In the genomic region with DNA sequence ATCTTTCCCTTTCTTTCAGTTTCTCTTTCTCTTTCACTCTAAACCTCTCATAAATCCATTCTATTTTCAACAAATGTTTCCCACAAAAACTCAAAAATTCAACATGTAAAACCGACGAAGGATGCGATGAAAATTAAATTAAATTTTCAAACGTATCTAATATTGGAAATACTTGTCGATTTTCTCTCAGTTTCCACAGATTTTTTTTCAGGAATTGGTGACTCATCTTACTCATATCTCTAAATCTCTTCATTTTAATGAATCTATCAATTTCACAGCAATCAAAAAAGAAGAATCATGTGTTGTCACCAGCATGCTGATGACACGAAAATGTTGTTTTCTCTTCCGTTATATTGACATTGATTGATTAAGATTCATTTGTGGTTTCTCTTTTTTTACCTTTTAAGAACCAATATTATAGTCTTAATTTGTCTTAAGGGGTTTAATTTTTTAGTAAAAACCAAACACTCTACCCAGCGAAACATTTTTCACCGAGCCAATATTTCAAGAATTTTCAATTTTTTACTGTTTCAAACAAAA, we compare ENCODE assay signal across 5 worm cellular contexts.
TF ChIP-seq lines count a peak whose summit lies in the region.

No protein-coding gene starts in this region.

TF ChIP-seq in whole organism, L1 larva, 84 proteins besides CTCF, POLR2A, EP300 and RAD21 (continues in another document):
- TF ChIP-seq fos-1 (tag; optimal IDR thresholded peaks at IDR 0.05; lab: Kevin White, UChicago) = peak; percentile 3
- no peak for TF ChIP-seq tlp-1 (tag; optimal IDR thresholded peaks at IDR 0.05; lab: Kevin White, UChicago)
- TF ChIP-seq nhr-71 (tag; optimal IDR thresholded peaks at IDR 0.05; lab: Kevin White, UChicago) = peak; percentile 38
- no peak for TF ChIP-seq egl-27 (tag; optimal IDR thresholded peaks at IDR 0.05; lab: Kevin White, UChicago)
- no peak for TF ChIP-seq egl-13 (tag; optimal IDR thresholded peaks at IDR 0.05; lab: Kevin White, UChicago)
- no peak for TF ChIP-seq ceh-90 (tag; optimal IDR thresholded peaks at IDR 0.05; lab: Kevin White, UChicago)
- no peak for TF ChIP-seq jun-1 (tag; optimal IDR thresholded peaks at IDR 0.05; lab: Kevin White, UChicago)
- no peak for TF ChIP-seq vab-15 (tag; optimal IDR thresholded peaks at IDR 0.05; lab: Kevin White, UChicago)
- TF ChIP-seq lin-35 (GFP tag; optimal IDR thresholded peaks at IDR 0.05; lab: Kevin White, UChicago) = peak in 1 of 2 experiments; percentile 23
- TF ChIP-seq efl-1 (optimal IDR thresholded peaks at IDR 0.05; lab: Kevin White, UChicago) = no peak
- peak in 1 of 2 experiments; percentile 60 for TF ChIP-seq efl-1 (GFP tag; optimal IDR thresholded peaks at IDR 0.05 in 1 of 2; lab: Kevin White, UChicago)
- TF ChIP-seq blmp-1 (tag; optimal IDR thresholded peaks at IDR 0.05; lab: Kevin White, UChicago) = peak; percentile 61
- no peak for TF ChIP-seq sox-4 (tag; optimal IDR thresholded peaks at IDR 0.05; lab: Kevin White, UChicago)
- peak; percentile 71 for TF ChIP-seq lin-14 (GFP tag; optimal IDR thresholded peaks at IDR 0.05; lab: Kevin White, UChicago)
- no peak for TF ChIP-seq sup-37 (GFP tag; optimal IDR thresholded peaks at IDR 0.05; lab: Kevin White, UChicago)
- TF ChIP-seq nhr-85 (tag; lab: Kevin White, UChicago) = peak; percentile 72
- no peak for TF ChIP-seq C04F5.9 (tag; optimal IDR thresholded peaks at IDR 0.05; lab: Kevin White, UChicago)
- TF ChIP-seq grh-1 (GFP tag; IDR thresholded peaks at IDR 0.05; lab: Robert Waterston, UW) = no peak

TF ChIP-seq in whole organism, L2 larva, 48 proteins besides CTCF, POLR2A, EP300 and RAD21:
- TF ChIP-seq mab-5 (tag; optimal IDR thresholded peaks at IDR 0.05; lab: Kevin White, UChicago) (peak; percentile 2), unc-55 (GFP tag; optimal IDR thresholded peaks at IDR 0.05; lab: Kevin White, UChicago) (no peak), sma-9 (GFP tag; optimal IDR thresholded peaks at IDR 0.05; lab: Kevin White, UChicago) (peak; percentile 21), sma-9 (tag; optimal IDR thresholded peaks at IDR 0.05; lab: Kevin White, UChicago) (no peak), aly-2 (tag; optimal IDR thresholded peaks at IDR 0.05; lab: Kevin White, UChicago) (no peak), fos-1 (tag; optimal IDR thresholded peaks at IDR 0.05; lab: Kevin White, UChicago) (peak; percentile 18)

TF ChIP-seq in whole organism, L4 larva, 104 proteins besides CTCF, POLR2A, EP300 and RAD21:
- TF ChIP-seq R02D3.7 (tag; optimal IDR thresholded peaks at IDR 0.05; lab: Kevin White, UChicago) = no peak
- peak; percentile 3 for TF ChIP-seq nhr-28 (tag; optimal IDR thresholded peaks at IDR 0.05; lab: Kevin White, UChicago)
- no peak for TF ChIP-seq daf-19 (GFP tag; conservative IDR thresholded peaks at IDR 0.05; lab: Robert Waterston, UW)
- TF ChIP-seq daf-16 (GFP tag; optimal IDR thresholded peaks at IDR 0.05; lab: Kevin White, UChicago) = peak in 1 of 2 experiments; percentile 3
- TF ChIP-seq daf-16 (tag; optimal IDR thresholded peaks at IDR 0.05; lab: Kevin White, UChicago) = no peak
- no peak for TF ChIP-seq spr-3 (GFP tag; optimal IDR thresholded peaks at IDR 0.05; lab: Kevin White, UChicago)
- no peak for TF ChIP-seq nhr-237 (tag; optimal IDR thresholded peaks at IDR 0.05; lab: Kevin White, UChicago)
- TF ChIP-seq hlh-30 (tag; optimal IDR thresholded peaks at IDR 0.05; lab: Kevin White, UChicago; ENCODE audit: insufficient read depth) = peak; percentile 37
- peak; percentile 47 for TF ChIP-seq fos-1 (tag; optimal IDR thresholded peaks at IDR 0.05; lab: Kevin White, UChicago)

TF ChIP-seq in whole organism, late embryonic, 69 proteins besides CTCF, POLR2A, EP300 and RAD21:
- TF ChIP-seq nhr-232 (tag; optimal IDR thresholded peaks at IDR 0.05; lab: Kevin White, UChicago) (no peak), rnt-1 (tag; optimal IDR thresholded peaks at IDR 0.05; lab: Kevin White, UChicago) (peak; percentile 0)
TF ChIP-seq in whole organism, late embryonic: peak in this region for 1.

TF ChIP-seq in whole organism, mixed stage, embryonic, 35 proteins besides CTCF, POLR2A, EP300 and RAD21:
- TF ChIP-seq sptf-1 (tag; optimal IDR thresholded peaks at IDR 0.05; lab: Kevin White, UChicago) = no peak
- peak; percentile 61 for TF ChIP-seq unc-62 (GFP tag; optimal IDR thresholded peaks at IDR 0.05; lab: Kevin White, UChicago)

Comparison
In these comparisons a context has a peak if more than half of its experiments do, and no peak if none do; other contexts are left out.
1. Of the 29 proteins assayed by ChIP-seq in both whole organism, L4 larva and whole organism, L1 larva: peak only in whole organism, L4 larva: nhr-28; only in whole organism, L1 larva: lin-39; in both: fos-1; in neither: 26.